Worm (Caenorhabditis elegans): ENCODE data around the gene srab-8.

ce11 chrV:3151862-3152261 is 24.4 kb upstream of the srab-8 start, which contains the start of gene srab-6:
- TF ChIP-seq unc-62 (GFP tag; optimal IDR thresholded peaks at IDR 0.05): no peak
- no peak for TF ChIP-seq nhr-28 (tag; optimal IDR thresholded peaks at IDR 0.05)
- TF ChIP-seq R02D3.7 (tag; optimal IDR thresholded peaks at IDR 0.05): no peak
- no peak for TF ChIP-seq jun-1 (tag; optimal IDR thresholded peaks at IDR 0.05)
- TF ChIP-seq zag-1 (tag; optimal IDR thresholded peaks at IDR 0.05): no peak
- no peak for TF ChIP-seq nhr-76 (tag; optimal IDR thresholded peaks at IDR 0.05)
- TF ChIP-seq nhr-25 (tag; optimal IDR thresholded peaks at IDR 0.05): no peak
- TF ChIP-seq elt-3 (tag; optimal IDR thresholded peaks at IDR 0.05): no peak
- no peak for TF ChIP-seq mdl-1 (tag; optimal IDR thresholded peaks at IDR 0.05)
- TF ChIP-seq pqm-1 (tag; optimal IDR thresholded peaks at IDR 0.05): no peak
- TF ChIP-seq tbx-2 (tag; optimal IDR thresholded peaks at IDR 0.05): no peak
- no peak for TF ChIP-seq elt-2 (tag; optimal IDR thresholded peaks at IDR 0.05)
- TF ChIP-seq egl-27 (tag; optimal IDR thresholded peaks at IDR 0.05): no peak

All from whole organism, L3 larva.